Fruit fly (Drosophila melanogaster) whole organism, embryonic: ENCODE results near the gene CG32832.

Source experiments
- CG11560 ChIP-seq: fragments of 200-800 bp; sonication (Bioruptor generic); IDR thresholded peaks from 3 replicates; pipeline ENCODE4 v1.3.6; 2022; ENCODE audit warnings: missing biosample characterization, missing genetic modification characterization
- CG12219 ChIP-seq: fragments of 200-800 bp; sonication (Bioruptor generic); optimal IDR thresholded peaks from 3 replicates; lab custom pipeline; 2018; ENCODE audit warnings: missing biosample characterization, mild to moderate bottlenecking, missing genetic modification characterization
- CG13424 ChIP-seq: fragments of 200-800 bp; sonication (Bioruptor generic); optimal IDR thresholded peaks from 2 replicates; lab custom pipeline; 2019; ENCODE audit warnings: missing biosample characterization, mild to moderate bottlenecking, missing genetic modification characterization, moderate library complexity
- CG6175 ChIP-seq: fragments of 200-800 bp; sonication (Bioruptor generic); IDR thresholded peaks from 3 replicates; pipeline ENCODE4 v1.3.6; 2022; ENCODE audit warnings: missing biosample characterization, missing genetic modification characterization
- Dad ChIP-seq: fragments of 200-800 bp; sonication (Bioruptor generic); optimal IDR thresholded peaks from 3 replicates; lab custom pipeline; 2016; ENCODE audit warnings: missing biosample characterization, missing genetic modification characterization
- Sox100B ChIP-seq: fragments of 200-800 bp; sonication (Bioruptor generic); optimal IDR thresholded peaks from 3 replicates; lab custom pipeline; 2018; ENCODE audit warnings: missing biosample characterization, mild to moderate bottlenecking, missing genetic modification characterization
- Tbp ChIP-seq: fragments of >200 bp; optimal IDR thresholded peaks from 2 replicates; lab custom pipeline; 2018; ENCODE audit warnings: missing biosample characterization, missing genetic modification characterization
- luna ChIP-seq: fragments of 200-800 bp; sonication (Bioruptor generic); optimal IDR thresholded peaks from 2 replicates; lab custom pipeline; 2016; ENCODE audit warnings: missing biosample characterization, missing genetic modification characterization
- mirr ChIP-seq: fragments of 200-800 bp; sonication (Bioruptor generic); optimal IDR thresholded peaks from 3 replicates; lab custom pipeline; 2018; ENCODE audit warnings: missing biosample characterization, mild to moderate bottlenecking, missing genetic modification characterization
- nerfin-2 ChIP-seq: fragments of 200-800 bp; sonication (Bioruptor generic); IDR thresholded peaks from 2 replicates; pipeline ENCODE4 v1.3.6; 2022; ENCODE audit warnings: missing biosample characterization, missing genetic modification characterization; ENCODE audit not compliant: partially characterized antibody

- no peak for TF ChIP-seq mirr (GFP tag; lab: Kevin White, UChicago)
- no peak for TF ChIP-seq CG13424
- TF ChIP-seq CG12219 (GFP tag; lab: Kevin White, UChicago): no peak
- no peak for TF ChIP-seq Tbp (GFP tag; lab: Kevin White, UChicago)
- no peak for TF ChIP-seq luna (GFP tag; lab: Kevin White, UChicago)
- TF ChIP-seq Sox100B (GFP tag; lab: Kevin White, UChicago): no peak
- TF ChIP-seq CG6175: no peak
- no peak for TF ChIP-seq nerfin-2 (GFP tag; lab: Robert Waterston, UW)
- no peak for TF ChIP-seq CG11560 (tag; lab: Robert Waterston, UW)
- TF ChIP-seq Dad (GFP tag; lab: Kevin White, UChicago): no peak
These were observed 35.8 kb downstream of the CG32832 start for dm6 chr2L:16843336-16843735.
